Worm (Caenorhabditis elegans): Measurements from ENCODE around the gene sfxn-1.1.

Gene sfxn-1.1

DNA sequence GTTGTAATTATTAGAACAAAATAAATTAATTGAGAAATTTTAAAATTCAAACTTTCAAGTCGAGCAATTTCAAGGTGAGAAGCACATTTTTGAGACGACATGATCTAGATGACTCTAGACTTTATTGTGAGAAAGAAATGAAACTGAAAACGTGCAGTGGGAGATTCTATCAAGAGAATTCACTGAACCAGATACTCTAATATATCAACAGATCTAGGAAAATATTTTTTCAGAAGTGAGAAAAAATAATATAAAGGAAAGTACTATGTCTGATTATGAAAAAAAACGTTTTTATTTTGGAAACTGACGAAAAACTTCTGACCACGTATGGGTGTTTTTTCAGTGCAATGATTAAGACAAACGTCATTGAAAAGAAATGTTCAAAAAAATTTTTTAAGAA lies 22.0 kb upstream of the sfxn-1.1 start, which contains the start of gene sra-3:
sra-3 (minus strand) TSS at position 101 of the 400 bp plus-strand sequence.
- TF ChIP-seq elt-2 (tag; optimal IDR thresholded peaks at IDR 0.05) = no peak
- TF ChIP-seq jun-1 (tag; optimal IDR thresholded peaks at IDR 0.05) = no peak
- no peak for TF ChIP-seq mdl-1 (tag; optimal IDR thresholded peaks at IDR 0.05)
- TF ChIP-seq ceh-9 (tag; optimal IDR thresholded peaks at IDR 0.05) = no peak
- no peak for TF ChIP-seq ama-1 (optimal IDR thresholded peaks at IDR 0.05)
- TF ChIP-seq skn-1 (tag; optimal IDR thresholded peaks at IDR 0.05) = no peak
- TF ChIP-seq nhr-43 (tag; optimal IDR thresholded peaks at IDR 0.05; ENCODE audit: poor library complexity, severe bottlenecking) = no peak
- TF ChIP-seq fos-1 (tag; optimal IDR thresholded peaks at IDR 0.05) = no peak

DNA sequence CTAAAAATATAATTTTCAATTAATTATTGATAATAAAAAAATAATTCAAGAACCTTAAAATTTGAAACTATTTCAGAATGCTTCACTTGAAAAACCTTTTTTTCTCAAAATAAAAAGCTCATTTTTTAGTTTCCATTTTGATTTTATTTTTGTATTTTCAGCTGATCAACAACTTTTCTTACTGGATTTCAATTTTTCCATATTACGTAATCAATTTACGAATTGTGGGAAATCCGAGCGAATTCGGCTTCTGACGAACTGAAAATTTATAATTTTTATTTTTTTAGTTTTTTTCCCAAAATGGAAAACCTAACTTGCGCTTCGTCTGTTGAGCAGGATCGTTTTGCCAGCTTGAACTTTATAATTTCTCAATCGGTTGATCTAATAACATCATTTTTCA lies 18.7 kb upstream of the sfxn-1.1 start, which contains the start of gene sra-8:
sra-8 (plus strand) TSS at position 301 of the 400 bp plus-strand sequence.
- TF ChIP-seq ceh-82 (tag; optimal IDR thresholded peaks at IDR 0.05) (no peak), nhr-237 (tag; optimal IDR thresholded peaks at IDR 0.05) (no peak), pha-4 (tag; optimal IDR thresholded peaks at IDR 0.05) (no peak), fos-1 (tag; optimal IDR thresholded peaks at IDR 0.05) (no peak), nhr-11 (tag; optimal IDR thresholded peaks at IDR 0.05) (no peak), fkh-10 (GFP tag; optimal IDR thresholded peaks at IDR 0.05) (no peak), nhr-28 (tag; optimal IDR thresholded peaks at IDR 0.05) (no peak), R02D3.7 (tag; optimal IDR thresholded peaks at IDR 0.05) (no peak), nhr-76 (tag; optimal IDR thresholded peaks at IDR 0.05) (no peak), eor-1 (tag; optimal IDR thresholded peaks at IDR 0.05) (no peak), ceh-16 (tag; optimal IDR thresholded peaks at IDR 0.05) (no peak), jun-1 (tag; optimal IDR thresholded peaks at IDR 0.05) (no peak), snpc-4 (tag; optimal IDR thresholded peaks at IDR 0.05) (no peak), unc-39 (tag; optimal IDR thresholded peaks at IDR 0.05) (no peak), ZK546.5 (tag; optimal IDR thresholded peaks at IDR 0.05) (no peak)

DNA sequence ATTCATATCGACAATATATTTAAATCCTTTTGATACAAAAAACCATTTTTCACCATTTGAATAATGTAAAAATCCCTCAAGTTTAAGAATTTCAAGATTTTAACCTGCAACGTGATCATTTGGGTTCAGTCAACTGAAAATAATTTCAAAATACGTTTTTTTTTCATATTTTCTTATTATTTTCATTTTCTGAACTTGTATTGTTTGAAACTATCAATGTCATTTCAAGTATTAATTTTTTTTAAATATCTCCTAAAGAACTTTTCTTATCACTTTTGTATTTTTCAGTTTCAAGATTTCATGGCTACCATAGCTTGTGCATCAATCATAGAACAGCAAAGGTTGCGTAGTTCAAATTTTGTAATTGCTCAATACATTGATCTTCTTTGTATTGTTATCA lies 13.3 kb upstream of the sfxn-1.1 start, which contains the start of gene sra-9:
sra-9 (plus strand) TSS at position 301 of the 400 bp plus-strand sequence.
- TF ChIP-seq egl-5 (tag; optimal IDR thresholded peaks at IDR 0.05) (no peak), nhr-76 (tag; optimal IDR thresholded peaks at IDR 0.05) (no peak), ZK546.5 (tag; optimal IDR thresholded peaks at IDR 0.05) (no peak), ceh-82 (tag; optimal IDR thresholded peaks at IDR 0.05) (no peak), elt-3 (tag; optimal IDR thresholded peaks at IDR 0.05) (no peak), ceh-28 (tag; optimal IDR thresholded peaks at IDR 0.05) (no peak), ama-1 (optimal IDR thresholded peaks at IDR 0.05) (no peak)

DNA sequence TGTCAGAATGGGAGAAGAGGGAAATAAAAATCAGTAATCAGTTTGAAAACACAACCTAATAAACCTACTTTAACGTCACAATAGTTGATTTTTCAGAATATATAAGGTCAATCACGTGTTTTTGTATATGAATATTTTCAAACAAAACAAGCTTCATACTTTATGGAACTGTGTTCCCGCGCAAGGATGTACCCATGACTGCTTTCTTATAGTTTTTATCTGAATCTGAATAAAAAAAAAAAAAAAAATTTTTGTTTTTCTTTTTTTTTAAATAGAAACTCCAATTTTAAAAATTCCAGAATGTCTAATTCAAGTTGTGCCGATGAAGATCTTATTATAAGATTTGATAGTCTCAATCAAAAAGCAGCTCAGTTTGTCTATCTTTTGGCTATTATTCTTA lies 9.8 kb upstream of the sfxn-1.1 start, which contains the start of gene sra-2:
sra-2 (plus strand) TSS at position 301 of the 400 bp plus-strand sequence.
- no peak for TF ChIP-seq nhr-12 (tag; optimal IDR thresholded peaks at IDR 0.05)

DNA sequence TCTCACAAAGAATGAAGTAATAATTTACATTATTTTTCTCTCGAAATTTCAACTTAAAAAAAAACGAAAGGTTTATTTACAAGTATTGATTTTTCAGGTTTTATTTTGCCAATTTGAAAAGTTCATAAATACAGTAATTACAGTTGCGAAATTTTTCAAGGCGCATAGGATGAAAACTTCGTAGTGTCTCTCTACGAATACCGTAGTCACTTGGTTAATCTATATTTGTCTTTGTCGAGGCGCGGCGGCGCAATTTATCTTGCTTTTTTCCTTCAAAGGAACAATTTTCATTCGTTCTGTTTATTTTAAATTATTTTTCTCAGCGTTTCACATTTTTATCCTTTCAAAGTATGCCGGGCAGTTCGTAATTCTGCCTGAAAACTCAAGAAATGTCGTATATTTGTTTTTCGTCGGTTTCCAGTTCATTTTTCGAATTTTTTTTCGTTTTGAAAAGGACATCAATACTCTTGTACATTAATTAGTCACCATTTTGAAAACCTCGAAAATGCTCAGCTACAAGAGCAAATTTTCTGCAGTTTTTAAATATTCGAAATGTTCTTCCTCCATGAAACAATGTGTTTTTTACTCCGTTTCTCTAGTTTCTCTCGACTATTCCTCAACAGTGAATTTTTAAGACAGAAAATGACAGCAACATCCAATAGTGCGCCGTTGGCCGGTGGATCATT lies 5.0 kb upstream of the sfxn-1.1 start, which contains the start of gene mex-6:
mex-6 (plus strand) TSS at position 636 of the 686 bp plus-strand sequence.
- TF ChIP-seq nhr-237 (tag; optimal IDR thresholded peaks at IDR 0.05) = no peak
- no peak for TF ChIP-seq lsy-12 (tag; optimal IDR thresholded peaks at IDR 0.05)
- TF ChIP-seq lin-15B (tag; optimal IDR thresholded peaks at IDR 0.05) = no peak
- no peak for TF ChIP-seq ceh-82 (tag; optimal IDR thresholded peaks at IDR 0.05)
- TF ChIP-seq ztf-4 (tag; optimal IDR thresholded peaks at IDR 0.05) = no peak
- TF ChIP-seq jun-1 (tag; optimal IDR thresholded peaks at IDR 0.05) = no peak
- no peak for TF ChIP-seq elt-2 (tag; optimal IDR thresholded peaks at IDR 0.05)
- no peak for TF ChIP-seq hmg-11 (tag; optimal IDR thresholded peaks at IDR 0.05)
- TF ChIP-seq lin-39 (tag; optimal IDR thresholded peaks at IDR 0.05) = no peak
- TF ChIP-seq nhr-67 (tag; optimal IDR thresholded peaks at IDR 0.05) = no peak
- TF ChIP-seq aly-2 (tag; optimal IDR thresholded peaks at IDR 0.05) = no peak
- TF ChIP-seq elt-3 (tag; optimal IDR thresholded peaks at IDR 0.05) = no peak
- TF ChIP-seq fos-1 (tag; optimal IDR thresholded peaks at IDR 0.05) = no peak
- no peak for TF ChIP-seq nhr-23 (tag; optimal IDR thresholded peaks at IDR 0.05)
- no peak for TF ChIP-seq fkh-10 (GFP tag; optimal IDR thresholded peaks at IDR 0.05)
- no peak for TF ChIP-seq ceh-28 (tag; optimal IDR thresholded peaks at IDR 0.05)
- TF ChIP-seq tbx-2 (tag; optimal IDR thresholded peaks at IDR 0.05) = no peak
- TF ChIP-seq mml-1 (tag; optimal IDR thresholded peaks at IDR 0.05) = no peak
